Worm (Caenorhabditis elegans) whole organism, young adult: ENCODE data around the gene nhr-108.

Experiments used
- F57A8.1 ChIP-seq: fragments of 200-800 bp; sonication (Bioruptor generic); optimal IDR thresholded peaks from 2 replicates; lab custom pipeline; 2018; ENCODE audit warnings: mild to moderate bottlenecking, missing genetic modification characterization, moderate library complexity, missing compliant biosample characterization
- athp-1 ChIP-seq: sonication (generic microtip); optimal IDR thresholded peaks from 2 replicates; lab custom pipeline; 2017; ENCODE audit warnings: mild to moderate bottlenecking, missing genetic modification characterization, missing compliant biosample characterization

DNA sequence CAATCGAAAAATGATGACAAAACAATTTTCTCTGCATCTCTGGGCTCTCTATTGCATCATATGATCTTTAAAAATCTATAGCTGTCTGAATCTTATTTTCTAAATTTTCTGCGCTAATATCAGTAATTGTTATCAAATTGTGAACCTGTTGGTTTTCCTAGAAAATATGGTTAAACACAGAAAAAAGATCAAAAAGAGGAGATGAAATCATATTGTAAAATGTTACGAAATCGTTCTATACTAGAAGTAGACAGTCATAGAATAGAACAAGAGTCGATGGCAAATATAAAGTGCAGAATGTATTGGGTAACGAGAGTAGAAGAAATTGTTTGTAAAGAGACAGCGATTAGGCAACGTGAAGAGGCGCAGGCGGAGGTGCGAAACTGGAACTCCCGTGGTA is 43.6 kb downstream of the nhr-108 start:
- no peak for TF ChIP-seq athp-1
- no peak for TF ChIP-seq F57A8.1
